Worm (Caenorhabditis elegans): ENCODE data around the gene C02B8.6.

C02B8.6 gene

ce11 chrX:8136276-8136891, at the start of gene C02B8.6:
Gene C02B8.6 (minus strand): TSS chrX:8136326.
- TF ChIP-seq aly-1 (tag; optimal IDR thresholded peaks at IDR 0.05), result no peak
- no peak for TF ChIP-seq hmg-4 (GFP tag; optimal IDR thresholded peaks at IDR 0.05)
- no peak for TF ChIP-seq hmbx-1 (tag; optimal IDR thresholded peaks at IDR 0.05)
- no peak for TF ChIP-seq hnd-1 (tag; optimal IDR thresholded peaks at IDR 0.05)
- no peak for TF ChIP-seq tbx-11 (GFP tag; IDR thresholded peaks at IDR 0.05)
- TF ChIP-seq ama-1 (optimal IDR thresholded peaks at IDR 0.05), result no peak
- no peak for TF ChIP-seq B0310.2 (tag; optimal IDR thresholded peaks at IDR 0.05)
- TF ChIP-seq flt-1 (GFP tag; IDR thresholded peaks at IDR 0.05), result no peak
- TF ChIP-seq tbx-37 (GFP tag; conservative IDR thresholded peaks at IDR 0.05), result no peak
- no peak for TF ChIP-seq F13C5.2 (tag; optimal IDR thresholded peaks at IDR 0.05)
- TF ChIP-seq ets-7 (tag; optimal IDR thresholded peaks at IDR 0.05), result no peak
- TF ChIP-seq scrt-1 (GFP tag; IDR thresholded peaks at IDR 0.05), result no peak
- no peak for TF ChIP-seq sea-1 (GFP tag; conservative IDR thresholded peaks at IDR 0.05)
- TF ChIP-seq pes-1 (GFP tag; IDR thresholded peaks at IDR 0.05), result no peak
- no peak for TF ChIP-seq ceh-36 (tag; optimal IDR thresholded peaks at IDR 0.05)
- TF ChIP-seq tra-4 (tag; optimal IDR thresholded peaks at IDR 0.05), result no peak
- no peak for TF ChIP-seq ceh-13 (GFP tag; optimal IDR thresholded peaks at IDR 0.05)

ce11 chrX:8185037-8185436, 48.9 kb upstream of the C02B8.6 start, which contains the start of gene C17H11.5:
Gene C17H11.5 (minus strand): TSS chrX:8185137.
- no peak for TF ChIP-seq hmg-4 (GFP tag; optimal IDR thresholded peaks at IDR 0.05)
- no peak for TF ChIP-seq sea-1 (GFP tag; conservative IDR thresholded peaks at IDR 0.05)
- TF ChIP-seq B0310.2 (tag; optimal IDR thresholded peaks at IDR 0.05), result no peak
- no peak for TF ChIP-seq ceh-13 (GFP tag; optimal IDR thresholded peaks at IDR 0.05)
- TF ChIP-seq ceh-36 (tag; optimal IDR thresholded peaks at IDR 0.05), result no peak
- TF ChIP-seq hmbx-1 (tag; optimal IDR thresholded peaks at IDR 0.05), result no peak
- TF ChIP-seq hnd-1 (tag; optimal IDR thresholded peaks at IDR 0.05), result no peak
- no peak for TF ChIP-seq aly-1 (tag; optimal IDR thresholded peaks at IDR 0.05)
- no peak for TF ChIP-seq pes-1 (GFP tag; IDR thresholded peaks at IDR 0.05)

- peak; percentile 69 for TF ChIP-seq sea-1 (GFP tag; conservative IDR thresholded peaks at IDR 0.05)
- 0 out of 2 replicates have a peak, but pooled peaks have one; percentile 13 for TF ChIP-seq flt-1 (GFP tag; IDR thresholded peaks at IDR 0.05)
- TF ChIP-seq scrt-1 (GFP tag; IDR thresholded peaks at IDR 0.05), result peak; percentile 62; the same call in 1 of the 2 replicates
- peak; percentile 37; the same call in 1 of the 2 replicates for TF ChIP-seq tbx-37 (GFP tag; conservative IDR thresholded peaks at IDR 0.05)
- 0 out of 2 replicates have a peak, but pooled peaks have one; percentile 53 for TF ChIP-seq tbx-11 (GFP tag; IDR thresholded peaks at IDR 0.05)
These were observed 45.6 kb upstream of the C02B8.6 start, which contains the start of gene C17H11.4 for ce11 chrX:8181590-8182311. Gene C17H11.4 (minus strand): TSS chrX:8181640.

- TF ChIP-seq F13C5.2 (tag; optimal IDR thresholded peaks at IDR 0.05), result no peak
- TF ChIP-seq aly-1 (tag; optimal IDR thresholded peaks at IDR 0.05), result no peak
- no peak for TF ChIP-seq B0310.2 (tag; optimal IDR thresholded peaks at IDR 0.05)
- TF ChIP-seq pes-1 (GFP tag; IDR thresholded peaks at IDR 0.05), result no peak
- TF ChIP-seq hnd-1 (tag; optimal IDR thresholded peaks at IDR 0.05), result no peak
- TF ChIP-seq flt-1 (GFP tag; IDR thresholded peaks at IDR 0.05), result no peak
- no peak for TF ChIP-seq tra-4 (tag; optimal IDR thresholded peaks at IDR 0.05)
- no peak for TF ChIP-seq tbx-11 (GFP tag; IDR thresholded peaks at IDR 0.05)
- TF ChIP-seq ets-7 (tag; optimal IDR thresholded peaks at IDR 0.05), result no peak
These were observed 37.5 kb upstream of the C02B8.6 start, which contains the start of gene C17H11.1 for ce11 chrX:8173610-8174009. Gene C17H11.1 (plus strand): TSS chrX:8173910.

ce11 chrX:8169534-8169933, 33.4 kb upstream of the C02B8.6 start, which contains the start of gene C17H11.2:
Gene C17H11.2 (plus strand): TSS chrX:8169930.
- TF ChIP-seq tra-4 (tag; optimal IDR thresholded peaks at IDR 0.05), result no peak
- no peak for TF ChIP-seq tbx-11 (GFP tag; IDR thresholded peaks at IDR 0.05)
- TF ChIP-seq hmg-4 (GFP tag; optimal IDR thresholded peaks at IDR 0.05), result no peak
- TF ChIP-seq scrt-1 (GFP tag; IDR thresholded peaks at IDR 0.05), result no peak
- TF ChIP-seq flt-1 (GFP tag; IDR thresholded peaks at IDR 0.05), result no peak
- no peak for TF ChIP-seq hnd-1 (tag; optimal IDR thresholded peaks at IDR 0.05)
- TF ChIP-seq hmbx-1 (tag; optimal IDR thresholded peaks at IDR 0.05), result no peak
- no peak for TF ChIP-seq ama-1 (optimal IDR thresholded peaks at IDR 0.05)
- TF ChIP-seq sea-1 (GFP tag; conservative IDR thresholded peaks at IDR 0.05), result no peak

- no peak for TF ChIP-seq ceh-36 (tag; optimal IDR thresholded peaks at IDR 0.05)
- peak; percentile 64 for TF ChIP-seq hmg-4 (GFP tag; optimal IDR thresholded peaks at IDR 0.05)
- TF ChIP-seq aly-1 (tag; optimal IDR thresholded peaks at IDR 0.05), result peak; percentile 3
These were observed 27.4 kb upstream of the C02B8.6 start for ce11 chrX:8163555-8163954.

- TF ChIP-seq tbx-11 (GFP tag; IDR thresholded peaks at IDR 0.05) (no peak), ceh-36 (tag; optimal IDR thresholded peaks at IDR 0.05) (no peak), tra-4 (tag; optimal IDR thresholded peaks at IDR 0.05) (no peak), F13C5.2 (tag; optimal IDR thresholded peaks at IDR 0.05) (no peak), hmg-4 (GFP tag; optimal IDR thresholded peaks at IDR 0.05) (no peak), hmbx-1 (tag; optimal IDR thresholded peaks at IDR 0.05) (no peak), scrt-1 (GFP tag; IDR thresholded peaks at IDR 0.05) (no peak), ama-1 (optimal IDR thresholded peaks at IDR 0.05) (no peak), ets-7 (tag; optimal IDR thresholded peaks at IDR 0.05) (no peak), tbx-37 (GFP tag; conservative IDR thresholded peaks at IDR 0.05) (no peak), aly-1 (tag; optimal IDR thresholded peaks at IDR 0.05) (no peak), pes-1 (GFP tag; IDR thresholded peaks at IDR 0.05) (no peak), B0310.2 (tag; optimal IDR thresholded peaks at IDR 0.05) (no peak), ceh-13 (GFP tag; optimal IDR thresholded peaks at IDR 0.05) (no peak), hnd-1 (tag; optimal IDR thresholded peaks at IDR 0.05) (no peak)
These were observed 26.7 kb upstream of the C02B8.6 start, which contains the start of gene F22F1.3 for ce11 chrX:8162793-8163192. Gene F22F1.3 (minus strand): TSS chrX:8163073.

Measured in whole organism, early embryonic.